Fruit fly (Drosophila melanogaster) whole organism, pupa: ENCODE data around the gene CG11600.

ENCODE experiments used
- CG10348 ChIP-seq: fragments of 200-800 bp; sonication (Bioruptor generic); IDR thresholded peaks from 2 replicates; pipeline ENCODE4 v1.3.6; 2022; ENCODE audit warnings: missing biosample characterization, missing genetic modification characterization
- CG12605 ChIP-seq: fragments of 200-800 bp; sonication (Bioruptor generic); IDR thresholded peaks from 2 replicates; pipeline ENCODE4 v1.3.6; 2022; ENCODE audit warnings: missing biosample characterization, missing genetic modification characterization
- CG13204 ChIP-seq: fragments of 200-800 bp; sonication (Bioruptor generic); optimal IDR thresholded peaks from 2 replicates; lab custom pipeline; 2018; ENCODE audit warnings: missing biosample characterization, mild to moderate bottlenecking, missing genetic modification characterization, moderate library complexity
- CG14655 ChIP-seq: fragments of 200-800 bp; sonication (Bioruptor generic); optimal IDR thresholded peaks from 3 replicates; lab custom pipeline; 2017; ENCODE audit warnings: mild to moderate bottlenecking, missing biosample characterization, missing genetic modification reagents, missing genetic modification characterization
- CG15710 ChIP-seq: fragments of 200-800 bp; sonication (Bioruptor generic); optimal IDR thresholded peaks from 2 replicates; lab custom pipeline; 2018; ENCODE audit warnings: missing biosample characterization, mild to moderate bottlenecking, missing genetic modification characterization, moderate library complexity
- CG17806 ChIP-seq: fragments of 200-800 bp; sonication (Bioruptor generic); optimal IDR thresholded peaks from 2 replicates; lab custom pipeline; 2018; ENCODE audit warnings: missing biosample characterization, mild to moderate bottlenecking, missing genetic modification characterization, moderate library complexity
- CG32121 ChIP-seq: fragments of 200-800 bp; sonication (Bioruptor generic); IDR thresholded peaks from 2 replicates; pipeline ENCODE4 v1.3.6; 2022; ENCODE audit warnings: missing biosample characterization, missing genetic modification characterization
- CG34367 ChIP-seq: fragments of 200-800 bp; sonication (Bioruptor generic); optimal IDR thresholded peaks from 2 replicates; lab custom pipeline; 2018; ENCODE audit warnings: missing biosample characterization, mild to moderate bottlenecking, missing genetic modification characterization
- CG4496 ChIP-seq: fragments of 200-800 bp; sonication (Bioruptor generic); IDR thresholded peaks from 3 replicates; pipeline ENCODE4 v1.3.6; 2022; ENCODE audit warnings: missing biosample characterization, missing genetic modification characterization
- CG8159 ChIP-seq: fragments of 200-800 bp; sonication (Bioruptor generic); optimal IDR thresholded peaks from 3 replicates; lab custom pipeline; 2018; ENCODE audit warnings: missing biosample characterization, mild to moderate bottlenecking, missing genetic modification characterization, moderate library complexity
- CG8301 ChIP-seq: fragments of 200-800 bp; sonication (Bioruptor generic); optimal IDR thresholded peaks from 2 replicates; lab custom pipeline; 2018; ENCODE audit warnings: missing biosample characterization, mild to moderate bottlenecking, missing genetic modification characterization
- CG9948 ChIP-seq: fragments of 200-800 bp; sonication (Bioruptor generic); optimal IDR thresholded peaks from 2 replicates; lab custom pipeline; 2018; ENCODE audit warnings: missing biosample characterization, mild to moderate bottlenecking, missing genetic modification characterization, moderate library complexity
- D1 ChIP-seq: fragments of 200-800 bp; sonication (Bioruptor generic); optimal IDR thresholded peaks from 2 replicates; lab custom pipeline; 2018; ENCODE audit warnings: missing biosample characterization, mild to moderate bottlenecking, missing genetic modification characterization, moderate library complexity
- EcR ChIP-seq: fragments of 200-800 bp; sonication (Bioruptor generic); optimal IDR thresholded peaks from 3 replicates; lab custom pipeline; 2019; ENCODE audit warnings: missing biosample characterization, missing genetic modification characterization, mild to moderate bottlenecking, moderate library complexity, missing genetic modification reagents
- Ets98B ChIP-seq: fragments of 200-800 bp; sonication (Bioruptor generic); IDR thresholded peaks from 2 replicates; pipeline ENCODE4 v1.3.6; 2022; ENCODE audit warnings: missing biosample characterization, missing genetic modification characterization
- Pif1A ChIP-seq: fragments of 200-800 bp; sonication (Bioruptor generic); optimal IDR thresholded peaks from 3 replicates; lab custom pipeline; 2016; ENCODE audit warnings: missing biosample characterization, missing genetic modification characterization
- Pif1B ChIP-seq: fragments of 200-800 bp; sonication (Bioruptor generic); optimal IDR thresholded peaks from 3 replicates; lab custom pipeline; 2016; ENCODE audit warnings: missing biosample characterization, missing genetic modification characterization
- Snoo ChIP-seq: fragments of 200-800 bp; sonication (Bioruptor generic); optimal IDR thresholded peaks from 3 replicates; lab custom pipeline; 2017; ENCODE audit warnings: missing biosample characterization, mild to moderate bottlenecking, missing genetic modification characterization, inconsistent platforms
- fd96Ca ChIP-seq: fragments of 200-800 bp; sonication (Bioruptor generic); IDR thresholded peaks from 3 replicates; pipeline ENCODE4 v1.3.6; 2022; ENCODE audit warnings: missing biosample characterization, missing genetic modification characterization
- gl ChIP-seq: fragments of 200-800 bp; sonication (Bioruptor generic); optimal IDR thresholded peaks from 2 replicates; lab custom pipeline; 2018; ENCODE audit warnings: missing biosample characterization, mild to moderate bottlenecking, missing genetic modification characterization
- rn ChIP-seq: fragments of 200-800 bp; sonication (Bioruptor generic); IDR thresholded peaks from 2 replicates; pipeline ENCODE4 v1.3.6; 2022; ENCODE audit warnings: missing biosample characterization, missing genetic modification characterization

The CG11600 gene

DNA sequence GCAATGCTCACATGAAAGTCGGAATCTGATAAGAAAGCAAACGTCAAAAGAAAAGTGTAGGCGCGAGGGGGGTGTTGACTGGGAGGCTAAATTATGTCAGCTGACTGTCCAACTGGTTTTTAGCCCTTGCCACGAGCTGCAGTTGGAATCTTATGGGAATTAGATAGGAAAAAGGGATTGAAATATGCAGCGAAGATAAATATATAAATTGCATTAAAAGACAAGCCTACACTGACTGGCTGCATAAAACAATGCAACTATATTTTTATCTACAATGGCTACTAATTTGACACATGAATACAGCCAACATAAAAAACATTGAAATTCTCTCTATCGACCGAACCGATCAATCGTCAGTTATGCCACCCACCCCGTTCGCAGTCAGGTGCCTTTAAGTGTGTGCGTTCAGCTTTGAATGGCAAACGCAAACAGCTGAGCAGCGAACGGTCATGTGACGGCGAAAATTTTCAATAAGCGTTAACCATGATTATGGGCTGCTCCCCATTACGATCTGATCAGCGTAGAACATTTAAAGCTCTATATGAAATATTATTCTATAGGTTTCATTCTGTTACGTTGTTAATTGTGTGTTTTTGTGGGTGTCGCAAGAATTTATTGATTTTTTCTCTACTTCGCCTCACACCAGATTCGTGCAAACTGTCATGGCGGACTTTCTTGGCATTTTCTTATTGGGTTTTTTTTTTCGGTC, 9.5 kb upstream of the CG11600 start:
- TF ChIP-seq CG10348 (GFP tag; lab: Robert Waterston, UW) (no peak), Pif1B (no peak), CG8301 (tag; lab: Kevin White, UChicago) (no peak), Ets98B (GFP tag; lab: Robert Waterston, UW) (no peak), fd96Ca (GFP tag; lab: Robert Waterston, UW) (no peak), CG15710 (tag; lab: Kevin White, UChicago) (no peak), EcR (no peak), CG14655 (GFP tag; lab: Kevin White, UChicago) (no peak), Pif1A (GFP tag; lab: Kevin White, UChicago) (no peak), CG12605 (GFP tag; lab: Robert Waterston, UW) (no peak), CG17806 (tag; lab: Kevin White, UChicago) (no peak), CG13204 (GFP tag; lab: Kevin White, UChicago) (no peak), CG9948 (tag; lab: Kevin White, UChicago) (no peak), CG32121 (GFP tag; lab: Robert Waterston, UW) (no peak), CG8159 (tag; lab: Kevin White, UChicago) (no peak), Snoo (tag; lab: Kevin White, UChicago) (no peak), gl (no peak)

DNA sequence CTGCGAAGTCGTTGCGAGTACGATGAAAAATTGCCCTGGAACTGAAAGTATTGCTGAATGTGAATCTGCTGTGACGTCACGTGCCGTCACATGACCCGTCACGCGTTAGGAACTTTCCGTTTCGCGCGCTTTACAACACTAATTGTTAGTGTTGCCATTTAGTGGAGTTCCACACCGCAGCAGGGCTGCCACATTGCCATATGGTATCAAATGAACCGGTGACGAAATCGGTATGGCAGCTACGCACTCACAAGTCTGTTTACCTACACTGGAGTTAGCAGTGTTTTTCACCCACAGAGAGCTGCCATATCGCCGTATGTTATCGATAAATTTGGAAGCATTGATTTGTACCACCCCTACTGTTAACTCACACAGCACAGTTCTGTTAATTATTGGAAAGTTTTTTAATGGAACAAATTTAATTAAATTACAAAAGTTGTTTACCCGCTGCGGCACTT, 8.6 kb upstream of the CG11600 start, which contains the start of the genes Vha55 and Snx3:
Gene Vha55 (minus strand): TSS at position 139 of the 458 bp plus-strand sequence.
Gene Snx3 (plus strand): TSS at position 341 of the 458 bp plus-strand sequence.
- TF ChIP-seq CG17806 (tag; lab: Kevin White, UChicago) = no peak
- TF ChIP-seq fd96Ca (GFP tag; lab: Robert Waterston, UW) = no peak
- TF ChIP-seq Snoo (tag; lab: Kevin White, UChicago) = no peak
- TF ChIP-seq CG34367 (tag; lab: Kevin White, UChicago) = no peak
- no peak for TF ChIP-seq CG9948 (tag; lab: Kevin White, UChicago)
- no peak for TF ChIP-seq CG15710 (tag; lab: Kevin White, UChicago)
- TF ChIP-seq CG32121 (GFP tag; lab: Robert Waterston, UW) = no peak
- TF ChIP-seq gl = no peak
- TF ChIP-seq Ets98B (GFP tag; lab: Robert Waterston, UW) = no peak
- no peak for TF ChIP-seq Pif1A (GFP tag; lab: Kevin White, UChicago)
- no peak for TF ChIP-seq CG13204 (GFP tag; lab: Kevin White, UChicago)
- TF ChIP-seq D1 (tag; lab: Kevin White, UChicago) = no peak
- TF ChIP-seq CG8301 (tag; lab: Kevin White, UChicago) = no peak
- no peak for TF ChIP-seq Pif1B
- TF ChIP-seq CG4496 (GFP tag; lab: Robert Waterston, UW) = no peak
- no peak for TF ChIP-seq CG8159 (tag; lab: Kevin White, UChicago)
- no peak for TF ChIP-seq CG12605 (GFP tag; lab: Robert Waterston, UW)
- no peak for TF ChIP-seq EcR
- TF ChIP-seq CG14655 (GFP tag; lab: Kevin White, UChicago) = no peak

DNA sequence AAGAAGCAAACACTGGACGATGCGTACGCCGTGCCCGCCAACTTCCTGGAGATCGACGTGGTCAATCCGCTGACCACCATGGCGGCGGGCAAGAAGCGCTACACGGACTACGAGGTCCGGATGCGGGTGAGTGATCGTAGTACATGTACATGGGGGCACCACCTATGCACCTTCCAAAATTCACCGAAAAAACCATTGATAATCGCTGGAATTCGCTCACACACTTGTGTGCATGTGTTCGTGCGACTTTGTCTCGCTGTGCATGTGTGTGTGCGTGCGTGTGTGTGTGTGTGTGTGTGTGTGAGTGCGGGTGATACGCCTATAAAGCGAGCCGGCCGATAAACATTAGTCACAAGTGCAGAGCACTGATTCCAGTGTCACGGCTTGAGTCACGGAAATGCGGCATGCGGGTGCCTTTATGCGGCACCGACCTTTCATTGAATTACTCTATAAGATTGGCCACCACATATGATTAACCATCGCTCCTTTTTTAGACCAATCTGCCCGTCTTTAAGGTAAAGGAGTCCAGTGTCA, 7.9 kb upstream of the CG11600 start:
- TF ChIP-seq Snoo (tag; lab: Kevin White, UChicago) = no peak
- TF ChIP-seq CG17806 (tag; lab: Kevin White, UChicago) = no peak
- no peak for TF ChIP-seq gl
- TF ChIP-seq CG9948 (tag; lab: Kevin White, UChicago) = no peak
- TF ChIP-seq CG14655 (GFP tag; lab: Kevin White, UChicago) = no peak
- no peak for TF ChIP-seq fd96Ca (GFP tag; lab: Robert Waterston, UW)
- no peak for TF ChIP-seq CG12605 (GFP tag; lab: Robert Waterston, UW)
- TF ChIP-seq D1 (tag; lab: Kevin White, UChicago) = no peak
- no peak for TF ChIP-seq Ets98B (GFP tag; lab: Robert Waterston, UW)
- no peak for TF ChIP-seq CG13204 (GFP tag; lab: Kevin White, UChicago)
- TF ChIP-seq CG15710 (tag; lab: Kevin White, UChicago) = no peak
- TF ChIP-seq CG8159 (tag; lab: Kevin White, UChicago) = no peak
- TF ChIP-seq CG34367 (tag; lab: Kevin White, UChicago) = no peak
- TF ChIP-seq CG4496 (GFP tag; lab: Robert Waterston, UW) = no peak
- no peak for TF ChIP-seq Pif1B
- TF ChIP-seq CG32121 (GFP tag; lab: Robert Waterston, UW) = no peak
- TF ChIP-seq rn (GFP tag; lab: Robert Waterston, UW) = no peak
- no peak for TF ChIP-seq CG8301 (tag; lab: Kevin White, UChicago)

DNA sequence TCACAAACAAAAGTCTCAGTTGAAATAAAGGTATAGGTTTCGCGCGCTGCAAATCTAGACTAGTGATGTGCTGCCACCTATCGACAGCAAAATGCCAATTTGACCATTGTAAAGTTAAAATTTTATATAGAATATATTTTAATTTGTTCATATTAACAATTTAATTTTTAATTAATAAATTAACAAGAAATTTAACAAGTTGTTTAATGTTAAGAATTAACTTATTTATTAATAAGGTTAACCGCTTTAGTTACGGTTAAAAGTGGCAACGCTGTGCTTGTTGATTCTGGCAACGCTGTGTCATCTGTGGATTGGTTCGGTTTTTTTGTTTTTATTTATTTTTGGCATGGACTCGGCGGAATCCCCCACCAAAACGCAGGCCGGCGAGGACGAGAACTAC, 6.0 kb upstream of the CG11600 start, which contains the start of gene Not10:
Gene Not10 (plus strand): TSS at position 279 of the 400 bp plus-strand sequence.
- TF ChIP-seq CG32121 (GFP tag; lab: Robert Waterston, UW) (no peak), Ets98B (GFP tag; lab: Robert Waterston, UW) (peak; percentile 11; the same call in 1 of the 2 replicates), rn (GFP tag; lab: Robert Waterston, UW) (no peak), CG34367 (tag; lab: Kevin White, UChicago) (no peak), CG8159 (tag; lab: Kevin White, UChicago) (peak; percentile 32)

DNA sequence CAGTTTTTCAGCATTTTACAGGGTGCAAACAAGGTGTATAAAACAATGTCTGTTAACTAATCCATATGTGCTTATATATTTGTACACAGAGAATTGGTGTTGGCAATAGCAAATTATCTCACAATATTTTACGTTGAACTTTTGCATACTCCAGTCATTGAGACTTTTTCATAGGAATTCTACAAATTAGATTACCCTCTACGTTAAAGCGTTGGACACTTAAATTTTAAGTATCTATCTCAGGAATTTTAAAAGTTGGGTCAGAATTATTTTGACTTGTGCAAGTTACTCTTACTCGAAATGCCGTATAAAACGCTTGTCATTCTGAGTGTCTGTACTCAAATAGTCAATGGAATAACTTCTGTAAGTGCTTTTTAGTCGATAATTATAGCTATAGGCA, 3.3 kb upstream of the CG11600 start, which contains the start of gene CG18530:
Gene CG18530 (plus strand): TSS at position 301 of the 400 bp plus-strand sequence.
- no peak for TF ChIP-seq CG17806 (tag; lab: Kevin White, UChicago)
- no peak for TF ChIP-seq Snoo (tag; lab: Kevin White, UChicago)
- no peak for TF ChIP-seq CG13204 (GFP tag; lab: Kevin White, UChicago)
- TF ChIP-seq D1 (tag; lab: Kevin White, UChicago) = no peak
- no peak for TF ChIP-seq CG14655 (GFP tag; lab: Kevin White, UChicago)
- TF ChIP-seq fd96Ca (GFP tag; lab: Robert Waterston, UW) = no peak
- no peak for TF ChIP-seq CG34367 (tag; lab: Kevin White, UChicago)
- TF ChIP-seq CG10348 (GFP tag; lab: Robert Waterston, UW) = no peak
- no peak for TF ChIP-seq Pif1A (GFP tag; lab: Kevin White, UChicago)
- TF ChIP-seq CG15710 (tag; lab: Kevin White, UChicago) = no peak
- TF ChIP-seq EcR = no peak
- TF ChIP-seq CG8301 (tag; lab: Kevin White, UChicago) = no peak
- no peak for TF ChIP-seq rn (GFP tag; lab: Robert Waterston, UW)
- TF ChIP-seq CG8159 (tag; lab: Kevin White, UChicago) = no peak
- no peak for TF ChIP-seq CG9948 (tag; lab: Kevin White, UChicago)
- TF ChIP-seq CG12605 (GFP tag; lab: Robert Waterston, UW) = no peak
